Fruit fly (Drosophila melanogaster) whole organism, pupa: ENCODE measurements around the gene CG6865.

Source experiments
- CG10348 ChIP-seq: fragments of 200-800 bp; sonication (Bioruptor generic); IDR thresholded peaks from 2 replicates; pipeline ENCODE4 v1.3.6; 2022; ENCODE audit warnings: missing biosample characterization, missing genetic modification characterization
- CG12605 ChIP-seq: fragments of 200-800 bp; sonication (Bioruptor generic); IDR thresholded peaks from 2 replicates; pipeline ENCODE4 v1.3.6; 2022; ENCODE audit warnings: missing biosample characterization, missing genetic modification characterization
- CG13204 ChIP-seq: fragments of 200-800 bp; sonication (Bioruptor generic); optimal IDR thresholded peaks from 2 replicates; lab custom pipeline; 2018; ENCODE audit warnings: missing biosample characterization, mild to moderate bottlenecking, missing genetic modification characterization, moderate library complexity
- CG14655 ChIP-seq: fragments of 200-800 bp; sonication (Bioruptor generic); optimal IDR thresholded peaks from 3 replicates; lab custom pipeline; 2017; ENCODE audit warnings: mild to moderate bottlenecking, missing biosample characterization, missing genetic modification reagents, missing genetic modification characterization
- CG15710 ChIP-seq: fragments of 200-800 bp; sonication (Bioruptor generic); optimal IDR thresholded peaks from 2 replicates; lab custom pipeline; 2018; ENCODE audit warnings: missing biosample characterization, mild to moderate bottlenecking, missing genetic modification characterization, moderate library complexity
- CG17806 ChIP-seq: fragments of 200-800 bp; sonication (Bioruptor generic); optimal IDR thresholded peaks from 2 replicates; lab custom pipeline; 2018; ENCODE audit warnings: missing biosample characterization, mild to moderate bottlenecking, missing genetic modification characterization, moderate library complexity
- CG32121 ChIP-seq: fragments of 200-800 bp; sonication (Bioruptor generic); IDR thresholded peaks from 2 replicates; pipeline ENCODE4 v1.3.6; 2022; ENCODE audit warnings: missing biosample characterization, missing genetic modification characterization
- CG34367 ChIP-seq: fragments of 200-800 bp; sonication (Bioruptor generic); optimal IDR thresholded peaks from 2 replicates; lab custom pipeline; 2018; ENCODE audit warnings: missing biosample characterization, mild to moderate bottlenecking, missing genetic modification characterization
- CG4496 ChIP-seq: fragments of 200-800 bp; sonication (Bioruptor generic); IDR thresholded peaks from 3 replicates; pipeline ENCODE4 v1.3.6; 2022; ENCODE audit warnings: missing biosample characterization, missing genetic modification characterization
- CG8159 ChIP-seq: fragments of 200-800 bp; sonication (Bioruptor generic); optimal IDR thresholded peaks from 3 replicates; lab custom pipeline; 2018; ENCODE audit warnings: missing biosample characterization, mild to moderate bottlenecking, missing genetic modification characterization, moderate library complexity
- CG8301 ChIP-seq: fragments of 200-800 bp; sonication (Bioruptor generic); optimal IDR thresholded peaks from 2 replicates; lab custom pipeline; 2018; ENCODE audit warnings: missing biosample characterization, mild to moderate bottlenecking, missing genetic modification characterization
- CG9948 ChIP-seq: fragments of 200-800 bp; sonication (Bioruptor generic); optimal IDR thresholded peaks from 2 replicates; lab custom pipeline; 2018; ENCODE audit warnings: missing biosample characterization, mild to moderate bottlenecking, missing genetic modification characterization, moderate library complexity
- D1 ChIP-seq: fragments of 200-800 bp; sonication (Bioruptor generic); optimal IDR thresholded peaks from 2 replicates; lab custom pipeline; 2018; ENCODE audit warnings: missing biosample characterization, mild to moderate bottlenecking, missing genetic modification characterization, moderate library complexity
- EcR ChIP-seq: fragments of 200-800 bp; sonication (Bioruptor generic); optimal IDR thresholded peaks from 3 replicates; lab custom pipeline; 2019; ENCODE audit warnings: missing biosample characterization, missing genetic modification characterization, mild to moderate bottlenecking, moderate library complexity, missing genetic modification reagents
- Ets98B ChIP-seq: fragments of 200-800 bp; sonication (Bioruptor generic); IDR thresholded peaks from 2 replicates; pipeline ENCODE4 v1.3.6; 2022; ENCODE audit warnings: missing biosample characterization, missing genetic modification characterization
- Pif1A ChIP-seq: fragments of 200-800 bp; sonication (Bioruptor generic); optimal IDR thresholded peaks from 3 replicates; lab custom pipeline; 2016; ENCODE audit warnings: missing biosample characterization, missing genetic modification characterization
- Pif1B ChIP-seq: fragments of 200-800 bp; sonication (Bioruptor generic); optimal IDR thresholded peaks from 3 replicates; lab custom pipeline; 2016; ENCODE audit warnings: missing biosample characterization, missing genetic modification characterization
- Snoo ChIP-seq: fragments of 200-800 bp; sonication (Bioruptor generic); optimal IDR thresholded peaks from 3 replicates; lab custom pipeline; 2017; ENCODE audit warnings: missing biosample characterization, mild to moderate bottlenecking, missing genetic modification characterization, inconsistent platforms
- fd96Ca ChIP-seq: fragments of 200-800 bp; sonication (Bioruptor generic); IDR thresholded peaks from 3 replicates; pipeline ENCODE4 v1.3.6; 2022; ENCODE audit warnings: missing biosample characterization, missing genetic modification characterization
- gl ChIP-seq: fragments of 200-800 bp; sonication (Bioruptor generic); optimal IDR thresholded peaks from 2 replicates; lab custom pipeline; 2018; ENCODE audit warnings: missing biosample characterization, mild to moderate bottlenecking, missing genetic modification characterization
- rn ChIP-seq: fragments of 200-800 bp; sonication (Bioruptor generic); IDR thresholded peaks from 2 replicates; pipeline ENCODE4 v1.3.6; 2022; ENCODE audit warnings: missing biosample characterization, missing genetic modification characterization

The CG6865 gene

dm6 chr3L:18823221-18823514 is 40.3 kb upstream of the CG6865 start:
- TF ChIP-seq CG9948 (tag; lab: Kevin White, UChicago): no peak
- no peak for TF ChIP-seq fd96Ca
- no peak for TF ChIP-seq CG4496
- no peak for TF ChIP-seq EcR
- no peak for TF ChIP-seq Snoo (tag; lab: Kevin White, UChicago)
- TF ChIP-seq CG34367 (tag; lab: Kevin White, UChicago): no peak
- no peak for TF ChIP-seq CG8301
- TF ChIP-seq CG8159 (tag; lab: Kevin White, UChicago): no peak
- TF ChIP-seq CG10348 (GFP tag; lab: Robert Waterston, UW): no peak
- no peak for TF ChIP-seq CG13204 (GFP tag; lab: Kevin White, UChicago)
- TF ChIP-seq Pif1A (GFP tag; lab: Kevin White, UChicago): no peak
- TF ChIP-seq CG15710 (tag; lab: Kevin White, UChicago): no peak
- TF ChIP-seq Ets98B (GFP tag; lab: Robert Waterston, UW): no peak
- no peak for TF ChIP-seq rn
- no peak for TF ChIP-seq CG17806
- TF ChIP-seq gl (tag; lab: Kevin White, UChicago): no peak
- no peak for TF ChIP-seq CG12605 (GFP tag; lab: Robert Waterston, UW)
- no peak for TF ChIP-seq D1 (tag; lab: Kevin White, UChicago)
- no peak for TF ChIP-seq CG32121 (GFP tag; lab: Robert Waterston, UW)

DNA sequence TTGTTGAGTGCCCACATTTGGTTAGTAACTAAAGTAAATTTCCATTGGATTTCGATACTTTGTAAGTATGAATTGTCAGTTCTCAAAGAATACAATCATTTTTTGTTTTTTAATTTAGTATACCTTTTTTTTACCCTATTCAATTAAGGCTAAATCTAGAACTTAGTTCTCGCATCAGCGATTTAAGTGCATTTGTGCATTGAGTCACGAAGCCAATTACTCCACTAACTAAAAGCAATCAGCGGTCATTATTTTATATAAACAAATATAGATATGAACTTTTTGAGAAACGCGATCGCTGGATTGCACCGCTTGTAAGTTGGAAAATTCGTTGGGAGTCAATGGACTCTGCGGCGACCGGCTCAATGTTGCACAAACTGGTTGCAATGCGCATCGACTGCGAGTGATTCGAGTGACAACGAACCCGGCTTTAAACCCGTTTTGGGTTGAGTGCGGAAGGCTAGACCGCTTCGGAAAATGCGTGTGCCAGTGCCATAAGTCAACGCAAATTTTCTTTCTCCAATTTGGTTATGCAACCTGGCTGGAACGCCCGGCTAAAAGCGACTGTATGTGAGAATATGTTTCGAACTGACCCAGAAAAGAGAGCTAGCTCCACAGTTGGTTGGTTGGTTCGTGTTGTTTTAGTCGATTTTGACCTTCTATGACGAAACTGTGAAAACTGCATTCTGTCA is 39.4 kb upstream of the CG6865 start:
- TF ChIP-seq EcR: peak; percentile 94
- no peak for TF ChIP-seq Pif1A (GFP tag; lab: Kevin White, UChicago)
- TF ChIP-seq CG14655 (GFP tag; lab: Kevin White, UChicago): no peak

DNA sequence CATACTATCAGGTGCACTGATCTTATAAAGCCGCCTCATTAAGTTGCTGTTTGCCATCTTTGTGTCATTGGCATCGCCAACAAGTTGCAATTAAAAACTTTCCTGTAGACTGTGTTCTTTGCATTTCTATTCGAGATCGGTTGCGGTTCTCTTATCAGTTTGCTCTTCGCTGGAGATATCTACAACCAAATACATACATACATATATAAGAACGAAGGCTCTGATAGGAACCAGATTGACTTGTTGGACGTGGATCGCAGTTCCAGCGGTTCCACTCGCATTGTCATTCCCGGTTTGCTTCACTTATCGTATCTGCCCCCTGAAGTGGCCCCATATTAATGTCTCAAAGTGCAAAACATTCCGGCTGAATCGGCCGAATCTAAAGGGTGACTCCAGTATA is 38.6 kb upstream of the CG6865 start:
- TF ChIP-seq CG4496 (no peak), EcR (peak; percentile 81), gl (tag; lab: Kevin White, UChicago) (peak; percentile 25), rn (no peak), Pif1A (GFP tag; lab: Kevin White, UChicago) (no peak)

DNA sequence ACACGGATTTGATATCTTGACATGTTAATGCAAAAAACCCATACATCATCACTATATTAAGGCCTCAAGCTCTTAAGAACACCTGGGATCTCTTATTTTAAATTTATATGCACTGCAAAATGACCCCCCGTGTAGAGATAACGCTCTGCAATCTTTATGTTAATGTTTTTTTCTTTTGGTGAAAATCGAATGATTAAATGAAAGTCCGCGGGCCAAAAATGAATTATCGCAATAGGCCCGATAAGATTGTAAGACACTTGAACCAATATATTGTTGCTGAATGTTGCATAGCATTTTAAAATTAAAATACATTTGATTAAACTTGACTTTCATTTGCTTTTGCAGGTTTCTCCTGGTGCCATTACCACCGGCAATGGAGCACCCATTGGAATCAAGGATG is 37.5 kb upstream of the CG6865 start:
- TF ChIP-seq Pif1B (GFP tag; lab: Kevin White, UChicago) (no peak), Ets98B (GFP tag; lab: Robert Waterston, UW) (no peak), CG13204 (GFP tag; lab: Kevin White, UChicago) (no peak), EcR (no peak), fd96Ca (no peak), D1 (tag; lab: Kevin White, UChicago) (no peak), CG10348 (GFP tag; lab: Robert Waterston, UW) (no peak), CG12605 (GFP tag; lab: Robert Waterston, UW) (no peak), Snoo (tag; lab: Kevin White, UChicago) (no peak), CG4496 (no peak), Pif1A (GFP tag; lab: Kevin White, UChicago) (no peak), rn (no peak), CG34367 (tag; lab: Kevin White, UChicago) (no peak), CG32121 (GFP tag; lab: Robert Waterston, UW) (no peak), CG15710 (tag; lab: Kevin White, UChicago) (no peak), CG8159 (tag; lab: Kevin White, UChicago) (no peak), CG17806 (no peak), CG9948 (tag; lab: Kevin White, UChicago) (no peak)

- no peak for TF ChIP-seq CG14655 (GFP tag; lab: Kevin White, UChicago)
- TF ChIP-seq D1 (tag; lab: Kevin White, UChicago): peak; percentile 83
- TF ChIP-seq CG12605 (GFP tag; lab: Robert Waterston, UW): peak; percentile 72; the same call in 1 of the 2 replicates
- TF ChIP-seq, all 21 proteins: peak for 2
Observed at dm6 chr3L:18828318-18828717, 35.1 kb upstream of the CG6865 start.

DNA sequence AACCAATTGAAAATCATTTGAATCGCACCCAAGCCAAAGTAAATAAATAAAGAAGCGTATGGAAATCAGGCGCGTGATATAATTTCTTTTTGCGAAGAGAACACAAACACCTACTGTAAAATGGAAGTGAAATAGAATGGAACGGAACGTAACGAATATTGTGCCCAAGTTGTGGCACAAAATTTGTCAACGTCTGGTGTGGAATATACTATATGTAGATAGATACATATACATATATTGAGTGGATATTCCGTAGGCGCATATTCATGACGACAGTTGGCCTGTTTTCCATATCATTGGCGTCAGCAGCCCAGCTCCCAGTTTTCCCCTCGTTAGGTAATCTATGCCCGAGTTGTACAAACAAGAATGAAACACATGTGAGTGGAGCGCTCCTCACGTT is 31.3 kb upstream of the CG6865 start:
- TF ChIP-seq CG8301 (no peak), CG15710 (tag; lab: Kevin White, UChicago) (no peak), CG4496 (no peak), D1 (tag; lab: Kevin White, UChicago) (no peak), gl (tag; lab: Kevin White, UChicago) (no peak), CG32121 (GFP tag; lab: Robert Waterston, UW) (no peak), Snoo (tag; lab: Kevin White, UChicago) (no peak), CG12605 (GFP tag; lab: Robert Waterston, UW) (no peak), CG9948 (tag; lab: Kevin White, UChicago) (no peak), CG8159 (tag; lab: Kevin White, UChicago) (no peak), CG10348 (GFP tag; lab: Robert Waterston, UW) (no peak), Pif1A (GFP tag; lab: Kevin White, UChicago) (no peak), CG34367 (tag; lab: Kevin White, UChicago) (no peak), EcR (no peak), CG14655 (GFP tag; lab: Kevin White, UChicago) (no peak), CG17806 (no peak)

dm6 chr3L:18832708-18833107 is 30.7 kb upstream of the CG6865 start:
- TF ChIP-seq EcR (peak; percentile 22), CG8301 (no peak)
